Fruit fly (Drosophila melanogaster) whole organism, embryonic: ENCODE measurements around the gene Cpr31A.
A peak's percentile ranks its signal among the peaks of the same experiment; 100 is the strongest.

Experiments used
- BtbVII ChIP-seq: fragments of 200-800 bp; sonication (Bioruptor generic); optimal IDR thresholded peaks from 3 replicates; lab custom pipeline; 2017; ENCODE audit warnings: missing biosample characterization, mild to moderate bottlenecking, missing genetic modification characterization
- CG1024 ChIP-seq: fragments of 200-800 bp; sonication (Bioruptor generic); IDR thresholded peaks from 2 replicates; pipeline ENCODE4 v1.3.6; 2022; ENCODE audit warnings: missing biosample characterization, missing genetic modification characterization
- CG10979 ChIP-seq: fragments of 200-800 bp; sonication (Bioruptor generic); optimal IDR thresholded peaks from 2 replicates; lab custom pipeline; 2018; ENCODE audit warnings: missing biosample characterization, mild to moderate bottlenecking, missing genetic modification characterization, moderate library complexity
- CG11085 ChIP-seq: fragments of 200-800 bp; sonication (Bioruptor generic); IDR thresholded peaks from 2 replicates; pipeline ENCODE4 v1.3.6; 2022; ENCODE audit warnings: missing biosample characterization, missing genetic modification characterization
- CG13775 ChIP-seq: fragments of 200-800 bp; sonication (Bioruptor generic); optimal IDR thresholded peaks from 3 replicates; lab custom pipeline; 2017; ENCODE audit warnings: missing biosample characterization, mild to moderate bottlenecking, missing genetic modification characterization
- CG14667 ChIP-seq: fragments of 200-800 bp; sonication (Bioruptor generic); IDR thresholded peaks from 2 replicates; pipeline ENCODE4 v1.3.6; 2022; ENCODE audit warnings: missing biosample characterization, missing genetic modification characterization
- CG17361 ChIP-seq: fragments of 200-800 bp; sonication (Bioruptor generic); IDR thresholded peaks from 3 replicates; pipeline ENCODE4 v1.3.6; 2022; ENCODE audit warnings: missing biosample characterization, missing genetic modification characterization
- CG18262 ChIP-seq: fragments of 200-800 bp; optimal IDR thresholded peaks from 3 replicates; lab custom pipeline; 2019; ENCODE audit warnings: missing biosample characterization, mild to moderate bottlenecking, missing genetic modification characterization, moderate library complexity
- CG1832 ChIP-seq: fragments of 200-800 bp; sonication (Bioruptor generic); optimal IDR thresholded peaks from 2 replicates; lab custom pipeline; 2017; ENCODE audit warnings: missing biosample characterization, mild to moderate bottlenecking, missing genetic modification characterization, inconsistent platforms
- CG31441 ChIP-seq: fragments of 200-800 bp; sonication (Bioruptor generic); IDR thresholded peaks from 2 replicates; pipeline ENCODE4 v1.3.6; 2022; ENCODE audit warnings: missing biosample characterization, missing genetic modification characterization
- CG3995 ChIP-seq: fragments of 200-800 bp; sonication (Bioruptor generic); optimal IDR thresholded peaks from 3 replicates; lab custom pipeline; 2016; ENCODE audit warnings: missing biosample characterization, missing genetic modification characterization
- CG4328 ChIP-seq: fragments of 200-800 bp; sonication (Bioruptor generic); optimal IDR thresholded peaks from 3 replicates; lab custom pipeline; 2017; ENCODE audit warnings: missing biosample characterization, missing genetic modification reagents, missing genetic modification characterization
- CG4424 ChIP-seq: fragments of 200-800 bp; sonication (Bioruptor generic); optimal IDR thresholded peaks from 3 replicates; lab custom pipeline; 2016; ENCODE audit warnings: missing biosample characterization, missing genetic modification characterization
- CG6654 ChIP-seq: fragments of 200-800 bp; sonication (Bioruptor generic); optimal IDR thresholded peaks from 2 replicates; lab custom pipeline; 2017; ENCODE audit warnings: missing biosample characterization, mild to moderate bottlenecking, missing genetic modification characterization
- CG6791 ChIP-seq: fragments of 200-800 bp; sonication (Bioruptor generic); IDR thresholded peaks from 3 replicates; pipeline ENCODE4 v1.3.6; 2022; ENCODE audit warnings: missing biosample characterization, missing genetic modification characterization; ENCODE audit not compliant: partially characterized antibody
- CG8089 ChIP-seq: fragments of 200-800 bp; sonication (Bioruptor generic); optimal IDR thresholded peaks from 3 replicates; lab custom pipeline; 2016; ENCODE audit warnings: missing biosample characterization, missing genetic modification characterization
- Dip3 ChIP-seq: fragments of 200-800 bp; sonication (Bioruptor generic); optimal IDR thresholded peaks from 3 replicates; lab custom pipeline; 2016; ENCODE audit warnings: missing biosample characterization, missing genetic modification characterization
- Nf-YC ChIP-seq: fragments of 200-800 bp; optimal IDR thresholded peaks from 3 replicates; lab custom pipeline; 2019; ENCODE audit warnings: missing biosample characterization, mild to moderate bottlenecking, missing genetic modification characterization, moderate library complexity
- Six4 ChIP-seq: fragments of 200-800 bp; sonication (Bioruptor generic); optimal IDR thresholded peaks from 2 replicates; lab custom pipeline; 2016; ENCODE audit warnings: missing biosample characterization, missing genetic modification characterization
- Spps ChIP-seq: fragments of 200-800 bp; sonication (Bioruptor generic); optimal IDR thresholded peaks from 2 replicates; lab custom pipeline; 2018; ENCODE audit warnings: missing biosample characterization, mild to moderate bottlenecking, missing genetic modification characterization
- Taf1 ChIP-seq: fragments of 200-800 bp; sonication (Bioruptor generic); IDR thresholded peaks from 2 replicates; pipeline ENCODE4 v1.3.6; 2022; ENCODE audit warnings: missing biosample characterization, missing genetic modification characterization
- br ChIP-seq: fragments of >200 bp; optimal IDR thresholded peaks from 2 replicates; lab custom pipeline; 2017
- cwo ChIP-seq: fragments of 200-800 bp; sonication (Bioruptor generic); optimal IDR thresholded peaks from 3 replicates; lab custom pipeline; 2017; ENCODE audit warnings: missing biosample characterization, missing genetic modification characterization, mild to moderate bottlenecking, moderate library complexity, missing genetic modification reagents
- da ChIP-seq: fragments of 200-800 bp; sonication (Bioruptor generic); optimal IDR thresholded peaks from 2 replicates; lab custom pipeline; 2016; ENCODE audit warnings: missing biosample characterization, missing genetic modification characterization
- exex ChIP-seq: fragments of 200-800 bp; sonication (Bioruptor generic); optimal IDR thresholded peaks from 4 replicates; lab custom pipeline; 2018; ENCODE audit warnings: missing biosample characterization, mild to moderate bottlenecking, missing genetic modification characterization, moderate library complexity
- eyg ChIP-seq: fragments of 200-800 bp; sonication (Bioruptor generic); optimal IDR thresholded peaks from 3 replicates; lab custom pipeline; 2016; ENCODE audit warnings: missing biosample characterization, missing genetic modification characterization
- ftz-f1 ChIP-seq: fragments of 200-800 bp; sonication (Bioruptor generic); optimal IDR thresholded peaks from 2 replicates; lab custom pipeline; 2016; ENCODE audit warnings: missing biosample characterization, missing genetic modification characterization
- gem ChIP-seq: fragments of 200-800 bp; sonication (Bioruptor generic); optimal IDR thresholded peaks from 2 replicates; lab custom pipeline; 2019; ENCODE audit warnings: missing biosample characterization, mild to moderate bottlenecking, missing genetic modification characterization, moderate library complexity
- kni ChIP-seq: fragments of 200-800 bp; sonication (Bioruptor generic); optimal IDR thresholded peaks from 3 replicates; lab custom pipeline; 2017; ENCODE audit warnings: mild to moderate bottlenecking, missing biosample characterization, missing genetic modification reagents, missing genetic modification characterization
- knrl ChIP-seq: fragments of 200-800 bp; sonication (Bioruptor generic); IDR thresholded peaks from 3 replicates; pipeline ENCODE4 v1.3.6; 2022; ENCODE audit warnings: missing biosample characterization, missing genetic modification characterization; ENCODE audit not compliant: partially characterized antibody
- lov ChIP-seq, 2 experiments: fragments of 200-800 bp in 1 of 2; fragments of >200 bp in 1 of 2; sonication (Bioruptor generic) in 1 of 2; IDR thresholded peaks in 1 of 2; optimal IDR thresholded peaks in 1 of 2; 2 replicates in 1 of 2; 3 replicates in 1 of 2; pipeline versions ENCODE4 v1.3.6 to Lab custom; 2017 to 2022; ENCODE audit warnings: missing biosample characterization in 1 of 2, missing genetic modification characterization in 1 of 2
- otp ChIP-seq: fragments of 200-800 bp; sonication (Bioruptor generic); IDR thresholded peaks from 3 replicates; pipeline ENCODE4, ENCODE4 v1.3.6; 2022; ENCODE audit warnings: missing biosample characterization, missing genetic modification characterization
- so ChIP-seq: fragments of 200-800 bp; sonication (Bioruptor generic); IDR thresholded peaks from 3 replicates; pipeline ENCODE4 v1.3.6; 2022; ENCODE audit warnings: missing biosample characterization, missing genetic modification characterization
- sob ChIP-seq: fragments of 200-800 bp; sonication (Bioruptor generic); IDR thresholded peaks from 2 replicates; pipeline ENCODE4 v1.3.6; 2022; ENCODE audit warnings: missing biosample characterization, missing genetic modification characterization
- tll ChIP-seq, 2 experiments: fragments of 200-800 bp in 1 of 2; fragments of >200 bp in 1 of 2; sonication (Bioruptor generic) in 1 of 2; optimal IDR thresholded peaks; 2 replicates each; lab custom pipeline; 2017 to 2019; ENCODE audit warnings: missing biosample characterization in 2 of 2, missing genetic modification characterization in 2 of 2, mild to moderate bottlenecking in 1 of 2, moderate library complexity in 1 of 2
- wdn ChIP-seq: fragments of 200-800 bp; sonication (Bioruptor generic); IDR thresholded peaks from 2 replicates; pipeline ENCODE4 v1.3.6; 2022; ENCODE audit warnings: missing biosample characterization, missing genetic modification characterization
- yki ChIP-seq: fragments of >200 bp; optimal IDR thresholded peaks from 3 replicates; lab custom pipeline; 2018
- zen ChIP-seq: fragments of 200-800 bp; sonication (Bioruptor generic); optimal IDR thresholded peaks from 3 replicates; lab custom pipeline; 2018; ENCODE audit warnings: missing biosample characterization, mild to moderate bottlenecking, missing genetic modification characterization, moderate library complexity
- zf30C ChIP-seq: fragments of 200-800 bp; sonication (Bioruptor generic); optimal IDR thresholded peaks from 3 replicates; lab custom pipeline; 2018; ENCODE audit warnings: missing biosample characterization, mild to moderate bottlenecking, missing genetic modification characterization
- zfh2 ChIP-seq: fragments of 200-800 bp; sonication (Bioruptor generic); optimal IDR thresholded peaks from 2 replicates; lab custom pipeline; 2016; ENCODE audit warnings: missing biosample characterization, missing genetic modification characterization

The Cpr31A gene

dm6 chr2L:10009800-10010658 is 44.0 kb upstream of the Cpr31A start (continued):
- TF ChIP-seq so (peak; percentile 97), CG13775 (peak; percentile 92), sob (GFP tag; lab: Robert Waterston, UW) (peak; percentile 98), CG14667 (GFP tag; lab: Robert Waterston, UW) (peak; percentile 95), CG10979 (tag; lab: Kevin White, UChicago) (peak; percentile 95), br (lab: Kevin White, UChicago) (no peak), cwo (GFP tag; lab: Kevin White, UChicago) (peak; percentile 94), zen (tag; lab: Kevin White, UChicago) (peak; percentile 93), Nf-YC (tag; lab: Kevin White, UChicago) (peak; percentile 84), kni (GFP tag; lab: Kevin White, UChicago) (peak; percentile 81), wdn (GFP tag; lab: Robert Waterston, UW) (peak; percentile 98), CG17361 (GFP tag; lab: Robert Waterston, UW) (peak; percentile 92), otp (peak; percentile 98), CG6791 (GFP tag; lab: Robert Waterston, UW) (no peak), CG4424 (GFP tag; lab: Kevin White, UChicago) (peak; percentile 95), Dip3 (peak; percentile 98), ftz-f1 (GFP tag; lab: Kevin White, UChicago) (no peak), CG18262 (peak; percentile 94), zf30C (GFP tag; lab: Kevin White, UChicago) (no peak)

- no peak for TF ChIP-seq tll (GFP tag; optimal IDR thresholded peaks at IDR 0.05; lab: Kevin White, UChicago)
- TF ChIP-seq zf30C (GFP tag; lab: Kevin White, UChicago): no peak
- no peak for TF ChIP-seq CG1832 (GFP tag; lab: Kevin White, UChicago)
- no peak for TF ChIP-seq CG6654 (GFP tag; lab: Kevin White, UChicago)
- TF ChIP-seq CG11085: no peak
- no peak for TF ChIP-seq yki
- no peak for TF ChIP-seq Taf1
- TF ChIP-seq eyg: no peak
- TF ChIP-seq exex (tag; lab: Kevin White, UChicago): no peak
- no peak for TF ChIP-seq CG4328 (GFP tag; lab: Kevin White, UChicago)
- TF ChIP-seq, all 482 proteins: peak for 0
These were observed 36.6 kb upstream of the Cpr31A start, which contains the start of gene CG13131 for dm6 chr2L:10017363-10017762. Gene CG13131, minus strand, starts transcription at chr2L:10017463.

dm6 chr2L:10026376-10026775 is 27.6 kb upstream of the Cpr31A start, which contains the start of gene CG13127:
Gene CG13127, plus strand, starts transcription at chr2L:10026676.
- TF ChIP-seq Six4 (GFP tag; lab: Kevin White, UChicago) (no peak), knrl (GFP tag; lab: Robert Waterston, UW) (no peak), CG31441 (GFP tag; lab: Robert Waterston, UW) (no peak), CG1024 (GFP tag; lab: Robert Waterston, UW) (no peak), CG3995 (GFP tag; lab: Kevin White, UChicago) (no peak), lov (optimal IDR thresholded peaks at IDR 0.05; lab: Kevin White, UChicago) (no peak), lov (GFP tag; IDR thresholded peaks at IDR 0.05; lab: Robert Waterston, UW) (no peak), Spps (tag; lab: Kevin White, UChicago) (no peak), CG8089 (GFP tag; lab: Kevin White, UChicago) (no peak), da (no peak), gem (tag; lab: Kevin White, UChicago) (no peak), zfh2 (no peak), BtbVII (GFP tag; lab: Kevin White, UChicago) (no peak)
- TF ChIP-seq, all 482 proteins: peak for 0
